Fruit fly (Drosophila melanogaster) whole organism, wandering third instar larva: Measurements from ENCODE around the gene CG5188.

Experiments
- Dfd ChIP-seq: fragments of >200 bp; optimal IDR thresholded peaks from 2 replicates; lab custom pipeline; 2017; ENCODE audit warnings: missing biosample characterization, missing genetic modification characterization
- jim ChIP-seq: fragments of 175-275, 200-325 bp; sonication (Bioruptor generic); optimal IDR thresholded peaks from 2 replicates; lab custom pipeline; 2016; ENCODE audit warnings: missing biosample characterization, mild to moderate bottlenecking, missing genetic modification characterization

- TF ChIP-seq jim (GFP tag; lab: Kevin White, UChicago) (no peak), Dfd (GFP tag; lab: Kevin White, UChicago) (no peak)
Measured at dm6 chr2L:10428528-10428927, at the start of gene CG5188.
